Fruit fly (Drosophila melanogaster) whole organism: ENCODE data around the gene vers.

Source experiments
- CG8478 ChIP-seq: fragments of >200 bp; optimal IDR thresholded peaks from 2 replicates; lab custom pipeline; 2018; ENCODE audit warnings: inconsistent platforms
- Dll ChIP-seq: fragments of >200 bp; optimal IDR thresholded peaks from 2 replicates; lab custom pipeline; 2017
- pan ChIP-seq: fragments of >200 bp; optimal IDR thresholded peaks from 2 replicates; lab custom pipeline; 2017
- psq ChIP-seq: fragments of >200 bp; optimal IDR thresholded peaks from 2 replicates; lab custom pipeline; 2017

- TF ChIP-seq CG8478 (lab: Kevin White, UChicago) (no peak), psq (lab: Kevin White, UChicago) (no peak), pan (lab: Kevin White, UChicago) (no peak), Dll (lab: Kevin White, UChicago) (no peak)
These were observed 16.4 kb upstream of the vers start for dm6 chr3L:12099329-12100031.
